Fruit fly (Drosophila melanogaster) whole organism, embryonic: ENCODE measurements around the gene Cyp4ac3.

Source experiments
- Adf1 ChIP-seq: fragments of 200-800 bp; sonication (Bioruptor generic); IDR thresholded peaks from 2 replicates; pipeline ENCODE4 v1.3.6; 2022; ENCODE audit warnings: missing biosample characterization, missing genetic modification characterization
- Atf-2 ChIP-seq: fragments of 200-800 bp; sonication (Bioruptor generic); optimal IDR thresholded peaks from 2 replicates; lab custom pipeline; 2016; ENCODE audit warnings: missing biosample characterization, missing genetic modification characterization
- Bdp1 ChIP-seq: fragments of 200-800 bp; sonication (Bioruptor generic); optimal IDR thresholded peaks from 3 replicates; lab custom pipeline; 2016; ENCODE audit warnings: missing biosample characterization, missing genetic modification characterization
- Bgb ChIP-seq: fragments of 200-800 bp; sonication (Bioruptor generic); IDR thresholded peaks from 2 replicates; pipeline ENCODE4 v1.3.6; 2022; ENCODE audit warnings: missing biosample characterization, missing genetic modification characterization; ENCODE audit not compliant: partially characterized antibody
- CG10147 ChIP-seq: fragments of 200-800 bp; sonication (Bioruptor generic); optimal IDR thresholded peaks from 2 replicates; lab custom pipeline; 2019; ENCODE audit warnings: missing biosample characterization, mild to moderate bottlenecking, missing genetic modification characterization, moderate library complexity
- CG12155 ChIP-seq: fragments of 200-800 bp; sonication (Bioruptor generic); optimal IDR thresholded peaks from 3 replicates; lab custom pipeline; 2016; ENCODE audit warnings: missing biosample characterization, missing genetic modification characterization
- CG12236 ChIP-seq: fragments of 200-800 bp; sonication (Bioruptor generic); optimal IDR thresholded peaks from 2 replicates; lab custom pipeline; 2016; ENCODE audit warnings: missing biosample characterization, missing genetic modification characterization
- CG13287 ChIP-seq: fragments of 200-800 bp; sonication (Bioruptor generic); IDR thresholded peaks from 2 replicates; pipeline ENCODE4 v1.3.6; 2022; ENCODE audit warnings: missing biosample characterization, missing genetic modification characterization; ENCODE audit not compliant: partially characterized antibody
- CG14667 ChIP-seq: fragments of 200-800 bp; sonication (Bioruptor generic); IDR thresholded peaks from 2 replicates; pipeline ENCODE4 v1.3.6; 2022; ENCODE audit warnings: missing biosample characterization, missing genetic modification characterization
- CG17912 ChIP-seq: fragments of 200-800 bp; sonication (Bioruptor generic); optimal IDR thresholded peaks from 2 replicates; lab custom pipeline; 2018; ENCODE audit warnings: missing biosample characterization, mild to moderate bottlenecking, missing genetic modification characterization
- CG1832 ChIP-seq: fragments of 200-800 bp; sonication (Bioruptor generic); optimal IDR thresholded peaks from 2 replicates; lab custom pipeline; 2017; ENCODE audit warnings: missing biosample characterization, mild to moderate bottlenecking, missing genetic modification characterization, inconsistent platforms
- CG30020 ChIP-seq: fragments of 200-800 bp; optimal IDR thresholded peaks from 2 replicates; lab custom pipeline; 2019; ENCODE audit warnings: missing biosample characterization, mild to moderate bottlenecking, missing genetic modification characterization, moderate library complexity
- CG31441 ChIP-seq: fragments of 200-800 bp; sonication (Bioruptor generic); IDR thresholded peaks from 2 replicates; pipeline ENCODE4 v1.3.6; 2022; ENCODE audit warnings: missing biosample characterization, missing genetic modification characterization
- CG32772 ChIP-seq: fragments of 200-800 bp; sonication (Bioruptor generic); IDR thresholded peaks from 2 replicates; pipeline ENCODE4 v1.3.6; 2022; ENCODE audit warnings: missing biosample characterization, missing genetic modification characterization
- CG33557 ChIP-seq: fragments of 200-800 bp; sonication (Bioruptor generic); optimal IDR thresholded peaks from 2 replicates; lab custom pipeline; 2019; ENCODE audit warnings: missing biosample characterization, mild to moderate bottlenecking, missing genetic modification characterization, moderate library complexity
- CG34376 ChIP-seq: fragments of 200-800 bp; sonication (Bioruptor generic); optimal IDR thresholded peaks from 2 replicates; lab custom pipeline; 2018; ENCODE audit warnings: missing biosample characterization, mild to moderate bottlenecking, missing genetic modification characterization
- CG42726 ChIP-seq: fragments of 200-800 bp; sonication (Bioruptor generic); IDR thresholded peaks from 2 replicates; pipeline ENCODE4 v1.3.6; 2022; ENCODE audit warnings: missing biosample characterization, missing genetic modification characterization; ENCODE audit not compliant: partially characterized antibody
- CG4707 ChIP-seq: fragments of 200-800 bp; sonication (Bioruptor generic); optimal IDR thresholded peaks from 2 replicates; lab custom pipeline; 2018; ENCODE audit warnings: missing biosample characterization, mild to moderate bottlenecking, missing genetic modification characterization, moderate library complexity
- CG6854 ChIP-seq: fragments of 200-800 bp; sonication (Bioruptor generic); optimal IDR thresholded peaks from 3 replicates; lab custom pipeline; 2017; ENCODE audit warnings: missing biosample characterization, mild to moderate bottlenecking, missing genetic modification characterization
- CG7271 ChIP-seq: fragments of 200-800 bp; sonication (Bioruptor generic); optimal IDR thresholded peaks from 2 replicates; lab custom pipeline; 2018; ENCODE audit warnings: missing biosample characterization, mild to moderate bottlenecking, missing genetic modification characterization, moderate library complexity
- CG9797 ChIP-seq: fragments of 200-800 bp; sonication (Bioruptor generic); optimal IDR thresholded peaks from 3 replicates; lab custom pipeline; 2018; ENCODE audit warnings: missing biosample characterization, mild to moderate bottlenecking, missing genetic modification characterization
- CrebB ChIP-seq: fragments of 200-800 bp; sonication (Bioruptor generic); optimal IDR thresholded peaks from 3 replicates; lab custom pipeline; 2018; ENCODE audit warnings: missing biosample characterization, mild to moderate bottlenecking, missing genetic modification characterization
- Dip2 ChIP-seq: fragments of 200-800 bp; sonication (Bioruptor generic); IDR thresholded peaks from 2 replicates; pipeline ENCODE4 v1.3.6; 2022; ENCODE audit warnings: missing biosample characterization, missing genetic modification characterization
- Dll ChIP-seq: fragments of 200-800 bp; sonication (Bioruptor generic); IDR thresholded peaks from 4 replicates; pipeline ENCODE4 v1.3.6; 2022; ENCODE audit warnings: missing biosample characterization, missing genetic modification characterization; ENCODE audit not compliant: partially characterized antibody
- HmgZ ChIP-seq: fragments of 200-800 bp; sonication (Bioruptor generic); optimal IDR thresholded peaks from 2 replicates; lab custom pipeline; 2018; ENCODE audit warnings: missing biosample characterization, mild to moderate bottlenecking, missing genetic modification characterization
- Med ChIP-seq: fragments of 200-800 bp; sonication (Bioruptor generic); peaks from one replicate; lab custom pipeline; 2016; ENCODE audit warnings: missing biosample characterization, missing genetic modification characterization, mild to moderate bottlenecking, inconsistent platforms, moderate library complexity
- Side ChIP-seq: fragments of 200-800 bp; sonication (Bioruptor generic); optimal IDR thresholded peaks from 2 replicates; lab custom pipeline; 2016; ENCODE audit warnings: missing biosample characterization, missing genetic modification characterization
- TFAM ChIP-seq: fragments of 200-800 bp; sonication (Bioruptor generic); optimal IDR thresholded peaks from 2 replicates; lab custom pipeline; 2017; ENCODE audit warnings: missing biosample characterization, missing genetic modification characterization, inconsistent platforms
- Xbp1 ChIP-seq: fragments of 200-800 bp; sonication (Bioruptor generic); optimal IDR thresholded peaks from 3 replicates; lab custom pipeline; 2016; ENCODE audit warnings: missing biosample characterization, mild to moderate bottlenecking, missing genetic modification characterization
- abd-A ChIP-seq: fragments of 200-800 bp; sonication (Bioruptor generic); optimal IDR thresholded peaks from 3 replicates; lab custom pipeline; 2019; ENCODE audit warnings: missing biosample characterization, mild to moderate bottlenecking, missing genetic modification characterization, moderate library complexity
- cato ChIP-seq: fragments of 200-800 bp; sonication (Bioruptor generic); optimal IDR thresholded peaks from 2 replicates; lab custom pipeline; 2016; ENCODE audit warnings: missing biosample characterization, missing genetic modification characterization, borderline replicate concordance
- chm ChIP-seq: fragments of 200-800 bp; sonication (Bioruptor generic); IDR thresholded peaks from 2 replicates; pipeline ENCODE4 v1.3.6; 2022; ENCODE audit warnings: missing biosample characterization, missing genetic modification characterization
- ewg ChIP-seq: fragments of 200-800 bp; sonication (Bioruptor generic); optimal IDR thresholded peaks from 3 replicates; lab custom pipeline; 2017; ENCODE audit warnings: mild to moderate bottlenecking, missing biosample characterization, missing genetic modification reagents, missing genetic modification characterization
- fd96Cb ChIP-seq: fragments of 200-800 bp; sonication (Bioruptor generic); optimal IDR thresholded peaks from 2 replicates; lab custom pipeline; 2018; ENCODE audit warnings: missing biosample characterization, mild to moderate bottlenecking, missing genetic modification characterization, moderate library complexity
- inv ChIP-seq: fragments of 200-800 bp; sonication (Bioruptor generic); IDR thresholded peaks from 2 replicates; pipeline ENCODE4 v1.3.6; 2022; ENCODE audit warnings: missing biosample characterization, missing genetic modification characterization; ENCODE audit not compliant: partially characterized antibody
- jumu ChIP-seq: fragments of 200-800 bp; sonication (Bioruptor generic); optimal IDR thresholded peaks from 3 replicates; lab custom pipeline; 2016; ENCODE audit warnings: missing biosample characterization, missing genetic modification characterization
- lov ChIP-seq, 2 experiments: fragments of 200-800 bp in 1 of 2; fragments of >200 bp in 1 of 2; sonication (Bioruptor generic) in 1 of 2; IDR thresholded peaks in 1 of 2; optimal IDR thresholded peaks in 1 of 2; 2 replicates in 1 of 2; 3 replicates in 1 of 2; pipeline versions ENCODE4 v1.3.6 to Lab custom; 2017 to 2022; ENCODE audit warnings: missing biosample characterization in 1 of 2, missing genetic modification characterization in 1 of 2
- mld ChIP-seq: fragments of 200-800 bp; sonication (Bioruptor generic); IDR thresholded peaks from 3 replicates; pipeline ENCODE4 v1.3.6; 2022; ENCODE audit warnings: missing biosample characterization, missing genetic modification characterization; ENCODE audit not compliant: partially characterized antibody
- p53 ChIP-seq: fragments of 200-800 bp; sonication (Bioruptor generic); optimal IDR thresholded peaks from 2 replicates; lab custom pipeline; 2016; ENCODE audit warnings: missing biosample characterization, missing genetic modification characterization
- pros ChIP-seq: fragments of 200-800 bp; sonication (Bioruptor generic); optimal IDR thresholded peaks from 3 replicates; lab custom pipeline; 2019; ENCODE audit warnings: missing biosample characterization, mild to moderate bottlenecking, missing genetic modification characterization, moderate library complexity
- rib ChIP-seq: fragments of 200-800 bp; sonication (Bioruptor generic); IDR thresholded peaks from 2 replicates; pipeline ENCODE4 v1.3.6; 2022; ENCODE audit warnings: missing biosample characterization, missing genetic modification characterization
- row ChIP-seq: fragments of 200-800 bp; sonication (Bioruptor generic); IDR thresholded peaks from 3 replicates; pipeline ENCODE4 v1.3.6; 2022; ENCODE audit warnings: missing biosample characterization, missing genetic modification characterization
- tap ChIP-seq: fragments of 200-800 bp; optimal IDR thresholded peaks from 3 replicates; lab custom pipeline; 2019; ENCODE audit warnings: missing biosample characterization, mild to moderate bottlenecking, missing genetic modification characterization, moderate library complexity
- tin ChIP-seq: fragments of 200-800 bp; sonication (Bioruptor generic); optimal IDR thresholded peaks from 3 replicates; lab custom pipeline; 2016; ENCODE audit warnings: missing biosample characterization, missing genetic modification characterization
- zfh2 ChIP-seq: fragments of 200-800 bp; sonication (Bioruptor generic); optimal IDR thresholded peaks from 2 replicates; lab custom pipeline; 2016; ENCODE audit warnings: missing biosample characterization, missing genetic modification characterization

Cyp4ac3 gene

dm6 chr2L:5240520-5240919 is 27.8 kb upstream of the Cyp4ac3 start (continued):
- peak; percentile 87 for TF ChIP-seq mld (GFP tag; lab: Robert Waterston, UW)
- no peak for TF ChIP-seq Side (GFP tag; lab: Kevin White, UChicago)
- TF ChIP-seq Atf-2 (GFP tag; lab: Kevin White, UChicago), result no peak
- no peak for TF ChIP-seq rib (GFP tag; lab: Robert Waterston, UW)
- TF ChIP-seq fd96Cb (tag; lab: Kevin White, UChicago), result no peak
- TF ChIP-seq zfh2 (GFP tag; lab: Kevin White, UChicago), result no peak
- no peak for TF ChIP-seq CG30020 (tag; lab: Kevin White, UChicago)
- TF ChIP-seq CG9797 (GFP tag; lab: Kevin White, UChicago), result no peak
- TF ChIP-seq CG1832 (GFP tag; lab: Kevin White, UChicago), result no peak
- no peak for TF ChIP-seq Xbp1
- TF ChIP-seq CG10147 (GFP tag; lab: Kevin White, UChicago), result no peak
- TF ChIP-seq CG6854 (GFP tag; lab: Kevin White, UChicago), result peak; percentile 5
- TF ChIP-seq CG42726 (GFP tag; lab: Robert Waterston, UW), result peak; percentile 89
- no peak for TF ChIP-seq CrebB
- TF ChIP-seq Med (GFP tag; lab: Kevin White, UChicago), result peak; percentile 40
- no peak for TF ChIP-seq CG32772 (GFP tag; lab: Robert Waterston, UW)
- TF ChIP-seq row (GFP tag; lab: Robert Waterston, UW), result no peak
- TF ChIP-seq Dll (GFP tag; lab: Robert Waterston, UW), result no peak; the same call in 3 of the 4 replicates
- TF ChIP-seq HmgZ, result no peak
- TF ChIP-seq chm, result peak; percentile 72
- TF ChIP-seq lov (optimal IDR thresholded peaks at IDR 0.05; lab: Kevin White, UChicago), result peak; percentile 69
- TF ChIP-seq lov (GFP tag; IDR thresholded peaks at IDR 0.05; lab: Robert Waterston, UW), result no peak
- no peak for TF ChIP-seq CG34376 (GFP tag; lab: Kevin White, UChicago)
- no peak for TF ChIP-seq Dip2 (GFP tag; lab: Robert Waterston, UW)
- no peak for TF ChIP-seq cato
- TF ChIP-seq CG4707, result no peak
- TF ChIP-seq abd-A (tag; lab: Kevin White, UChicago), result no peak
- no peak for TF ChIP-seq ewg (GFP tag; lab: Kevin White, UChicago)
- peak; percentile 87 for TF ChIP-seq Bgb (GFP tag; lab: Robert Waterston, UW)
- TF ChIP-seq Adf1 (GFP tag; lab: Robert Waterston, UW), result no peak
- TF ChIP-seq inv (GFP tag; lab: Robert Waterston, UW), result peak; percentile 36; the same call in 1 of the 2 replicates
- TF ChIP-seq CG17912 (GFP tag; lab: Kevin White, UChicago), result no peak
- TF ChIP-seq Bdp1 (GFP tag; lab: Kevin White, UChicago), result peak; percentile 99
- no peak for TF ChIP-seq CG12155 (GFP tag; lab: Kevin White, UChicago)
- no peak for TF ChIP-seq CG33557 (GFP tag; lab: Kevin White, UChicago)
- peak; percentile 43; the same call in 1 of the 2 replicates for TF ChIP-seq CG13287 (GFP tag; lab: Robert Waterston, UW)
- TF ChIP-seq jumu, result no peak
- TF ChIP-seq CG7271 (tag; lab: Kevin White, UChicago), result no peak
- TF ChIP-seq CG31441 (GFP tag; lab: Robert Waterston, UW), result no peak
- TF ChIP-seq TFAM (GFP tag; lab: Kevin White, UChicago), result no peak
- peak; percentile 45 for TF ChIP-seq tap (tag; lab: Kevin White, UChicago)
- TF ChIP-seq pros (GFP tag; lab: Kevin White, UChicago), result peak; percentile 42
- no peak for TF ChIP-seq p53 (GFP tag; lab: Kevin White, UChicago)
- no peak for TF ChIP-seq CG12236 (GFP tag; lab: Kevin White, UChicago)
- no peak for TF ChIP-seq CG14667 (GFP tag; lab: Robert Waterston, UW)
- TF ChIP-seq tin (GFP tag; lab: Kevin White, UChicago), result no peak
